Fruit fly (Drosophila melanogaster) whole organism, embryonic: Measurements from ENCODE around the gene eIF3i.

Experiments used
- Awh ChIP-seq: fragments of 200-800 bp; sonication (Bioruptor generic); IDR thresholded peaks from 2 replicates; pipeline ENCODE4, ENCODE4 v1.3.6; 2022; ENCODE audit warnings: missing biosample characterization, missing genetic modification characterization
- CG10274 ChIP-seq: fragments of 200-800 bp; sonication (Bioruptor generic); optimal IDR thresholded peaks from 3 replicates; lab custom pipeline; 2017; ENCODE audit warnings: missing biosample characterization, mild to moderate bottlenecking, missing genetic modification characterization
- CG10462 ChIP-seq: fragments of 200-800 bp; sonication (Bioruptor generic); optimal IDR thresholded peaks from 2 replicates; lab custom pipeline; 2016; ENCODE audit warnings: missing biosample characterization, missing genetic modification characterization
- CG12236 ChIP-seq: fragments of 200-800 bp; sonication (Bioruptor generic); optimal IDR thresholded peaks from 2 replicates; lab custom pipeline; 2016; ENCODE audit warnings: missing biosample characterization, missing genetic modification characterization
- CG12659 ChIP-seq: fragments of 200-800 bp; sonication (Bioruptor generic); optimal IDR thresholded peaks from 3 replicates; lab custom pipeline; 2017; ENCODE audit warnings: mild to moderate bottlenecking, missing biosample characterization, missing genetic modification reagents, missing genetic modification characterization
- CG13624 ChIP-seq: fragments of 200-800 bp; sonication (Bioruptor generic); optimal IDR thresholded peaks from 2 replicates; lab custom pipeline; 2016; ENCODE audit warnings: missing biosample characterization, missing genetic modification characterization
- CG16863 ChIP-seq: fragments of 200-800 bp; sonication (Bioruptor generic); optimal IDR thresholded peaks from 3 replicates; lab custom pipeline; 2016; ENCODE audit warnings: missing biosample characterization, missing genetic modification characterization
- CG17186 ChIP-seq: fragments of 200-800 bp; sonication (Bioruptor generic); optimal IDR thresholded peaks from 3 replicates; lab custom pipeline; 2017; ENCODE audit warnings: missing biosample characterization, missing genetic modification reagents, missing genetic modification characterization
- CG17802 ChIP-seq: fragments of 200-800 bp; sonication (Bioruptor generic); optimal IDR thresholded peaks from 2 replicates; lab custom pipeline; 2018; ENCODE audit warnings: missing biosample characterization, mild to moderate bottlenecking, missing genetic modification characterization, moderate library complexity
- CG1792 ChIP-seq: fragments of 200-800 bp; sonication (Bioruptor generic); optimal IDR thresholded peaks from 2 replicates; lab custom pipeline; 2016; ENCODE audit warnings: missing biosample characterization, missing genetic modification characterization
- CG31388 ChIP-seq: fragments of 200-800 bp; sonication (Bioruptor generic); optimal IDR thresholded peaks from 2 replicates; lab custom pipeline; 2016; ENCODE audit warnings: missing biosample characterization, missing genetic modification characterization
- CG4730 ChIP-seq: fragments of 200-800 bp; sonication (Bioruptor generic); IDR thresholded peaks from 2 replicates; pipeline ENCODE4 v1.3.6; 2022; ENCODE audit warnings: missing biosample characterization, missing genetic modification characterization
- CG5245 ChIP-seq: fragments of 200-800 bp; sonication (Bioruptor generic); optimal IDR thresholded peaks from 3 replicates; lab custom pipeline; 2016; ENCODE audit warnings: missing biosample characterization, missing genetic modification characterization
- CG9932 ChIP-seq: fragments of 200-800 bp; sonication (Bioruptor generic); IDR thresholded peaks from 2 replicates; pipeline ENCODE4 v1.3.6; 2022; ENCODE audit warnings: missing biosample characterization, missing genetic modification characterization
- CHES-1-like ChIP-seq: fragments of 200-800 bp; sonication (Bioruptor generic); optimal IDR thresholded peaks from 2 replicates; lab custom pipeline; 2016; ENCODE audit warnings: missing biosample characterization, missing genetic modification characterization
- CkIIα-i1 ChIP-seq: fragments of 200-800 bp; sonication (Bioruptor generic); IDR thresholded peaks from 2 replicates; pipeline ENCODE4 v1.3.6; 2022; ENCODE audit warnings: missing biosample characterization, missing genetic modification characterization
- Dp ChIP-seq: fragments of 200-800 bp; sonication (Bioruptor generic); optimal IDR thresholded peaks from 2 replicates; lab custom pipeline; 2018; ENCODE audit warnings: missing biosample characterization, mild to moderate bottlenecking, missing genetic modification characterization, moderate library complexity
- Ets97D ChIP-seq: fragments of 200-800 bp; sonication (Bioruptor generic); optimal IDR thresholded peaks from 3 replicates; lab custom pipeline; 2016; ENCODE audit warnings: missing biosample characterization, missing genetic modification characterization
- Fer2 ChIP-seq: fragments of 200-800 bp; sonication (Bioruptor generic); optimal IDR thresholded peaks from 2 replicates; lab custom pipeline; 2018; ENCODE audit warnings: missing biosample characterization, mild to moderate bottlenecking, missing genetic modification characterization, moderate library complexity
- H2.0 ChIP-seq: fragments of 200-800 bp; sonication (Bioruptor generic); IDR thresholded peaks from 2 replicates; pipeline ENCODE4 v1.3.6; 2022; ENCODE audit warnings: missing biosample characterization, missing genetic modification characterization
- Mes4 ChIP-seq: fragments of 200-800 bp; sonication (Bioruptor generic); optimal IDR thresholded peaks from 2 replicates; lab custom pipeline; 2016; ENCODE audit warnings: missing biosample characterization, missing genetic modification characterization
- Nf-YC ChIP-seq: fragments of 200-800 bp; optimal IDR thresholded peaks from 3 replicates; lab custom pipeline; 2019; ENCODE audit warnings: missing biosample characterization, mild to moderate bottlenecking, missing genetic modification characterization, moderate library complexity
- PHDP ChIP-seq: fragments of 200-800 bp; sonication (Bioruptor generic); optimal IDR thresholded peaks from 3 replicates; lab custom pipeline; 2018; ENCODE audit warnings: missing biosample characterization, mild to moderate bottlenecking, missing genetic modification characterization, moderate library complexity
- Ravus ChIP-seq: fragments of 200-800 bp; sonication (Bioruptor generic); IDR thresholded peaks from 2 replicates; pipeline ENCODE4 v1.3.6; 2022; ENCODE audit warnings: missing biosample characterization, missing genetic modification characterization
- Rfx ChIP-seq: fragments of 200-800 bp; sonication (Bioruptor generic); IDR thresholded peaks from 2 replicates; pipeline ENCODE4 v1.3.6; 2022; ENCODE audit warnings: missing biosample characterization, missing genetic modification characterization
- Six4 ChIP-seq: fragments of 200-800 bp; sonication (Bioruptor generic); optimal IDR thresholded peaks from 2 replicates; lab custom pipeline; 2016; ENCODE audit warnings: missing biosample characterization, missing genetic modification characterization
- Xrp1 ChIP-seq: fragments of 200-800 bp; sonication (Bioruptor generic); IDR thresholded peaks from 2 replicates; pipeline ENCODE4 v1.3.6; 2022; ENCODE audit warnings: missing biosample characterization, missing genetic modification characterization
- cad ChIP-seq: fragments of >200 bp; optimal IDR thresholded peaks from 2 replicates; lab custom pipeline; 2017; ENCODE audit warnings: missing biosample characterization, missing genetic modification characterization
- caup ChIP-seq: fragments of 200-800 bp; sonication (Bioruptor generic); optimal IDR thresholded peaks from 3 replicates; lab custom pipeline; 2017; ENCODE audit warnings: missing biosample characterization, mild to moderate bottlenecking, missing genetic modification characterization, moderate library complexity; ENCODE audit not compliant: severe bottlenecking
- chinmo ChIP-seq: fragments of 200-800 bp; sonication (Bioruptor generic); IDR thresholded peaks from 4 replicates; pipeline ENCODE4 v1.3.6; 2022; ENCODE audit warnings: missing biosample characterization, missing genetic modification characterization; ENCODE audit not compliant: partially characterized antibody
- ewg ChIP-seq: fragments of 200-800 bp; sonication (Bioruptor generic); optimal IDR thresholded peaks from 3 replicates; lab custom pipeline; 2017; ENCODE audit warnings: mild to moderate bottlenecking, missing biosample characterization, missing genetic modification reagents, missing genetic modification characterization
- hb ChIP-seq: fragments of 200-800 bp; sonication (Bioruptor generic); IDR thresholded peaks from 3 replicates; pipeline ENCODE4 v1.3.6; 2022; ENCODE audit warnings: missing biosample characterization, missing genetic modification characterization; ENCODE audit not compliant: partially characterized antibody
- her ChIP-seq: fragments of 200-800 bp; sonication (Bioruptor generic); optimal IDR thresholded peaks from 2 replicates; lab custom pipeline; 2016; ENCODE audit warnings: missing biosample characterization, missing genetic modification characterization
- hth ChIP-seq: fragments of >200 bp; optimal IDR thresholded peaks from 2 replicates; lab custom pipeline; 2017; ENCODE audit warnings: inconsistent platforms
- ind ChIP-seq: fragments of 200-800 bp; sonication (Bioruptor generic); optimal IDR thresholded peaks from 3 replicates; lab custom pipeline; 2016; ENCODE audit warnings: missing biosample characterization, missing genetic modification characterization
- jumu ChIP-seq: fragments of 200-800 bp; sonication (Bioruptor generic); optimal IDR thresholded peaks from 3 replicates; lab custom pipeline; 2016; ENCODE audit warnings: missing biosample characterization, missing genetic modification characterization
- klu ChIP-seq: fragments of 200-800 bp; sonication (Bioruptor generic); IDR thresholded peaks from 2 replicates; pipeline ENCODE4 v1.3.6; 2022; ENCODE audit warnings: missing biosample characterization, missing genetic modification characterization
- kni ChIP-seq: fragments of 200-800 bp; sonication (Bioruptor generic); optimal IDR thresholded peaks from 3 replicates; lab custom pipeline; 2017; ENCODE audit warnings: mild to moderate bottlenecking, missing biosample characterization, missing genetic modification reagents, missing genetic modification characterization
- lab ChIP-seq: fragments of 200-800 bp; sonication (Bioruptor generic); optimal IDR thresholded peaks from 3 replicates; lab custom pipeline; 2017; ENCODE audit warnings: missing biosample characterization, missing genetic modification characterization, mild to moderate bottlenecking, moderate library complexity, missing genetic modification reagents
- odd ChIP-seq: fragments of 200-800 bp; sonication (Bioruptor generic); optimal IDR thresholded peaks from 2 replicates; lab custom pipeline; 2017; ENCODE audit warnings: missing biosample characterization, mild to moderate bottlenecking, missing genetic modification characterization
- otp ChIP-seq: fragments of 200-800 bp; sonication (Bioruptor generic); IDR thresholded peaks from 3 replicates; pipeline ENCODE4, ENCODE4 v1.3.6; 2022; ENCODE audit warnings: missing biosample characterization, missing genetic modification characterization
- prd ChIP-seq, 3 experiments: fragments of >200 bp in 2 of 3; fragments of 200-800 bp in 1 of 3; sonication (Bioruptor generic) in 1 of 3; optimal IDR thresholded peaks in 2 of 3; IDR thresholded peaks in 1 of 3; 2 replicates in 2 of 3; 3 replicates in 1 of 3; pipeline versions ENCODE4 v1.3.6 to Lab custom; 2017 to 2022; ENCODE audit warnings: missing biosample characterization in 1 of 3, missing genetic modification characterization in 1 of 3
- pros ChIP-seq: fragments of 200-800 bp; sonication (Bioruptor generic); optimal IDR thresholded peaks from 3 replicates; lab custom pipeline; 2019; ENCODE audit warnings: missing biosample characterization, mild to moderate bottlenecking, missing genetic modification characterization, moderate library complexity
- pzg ChIP-seq: fragments of 200-800 bp; sonication (Bioruptor generic); optimal IDR thresholded peaks from 3 replicates; lab custom pipeline; 2018; ENCODE audit warnings: missing biosample characterization, mild to moderate bottlenecking, missing genetic modification characterization, moderate library complexity
- row ChIP-seq: fragments of 200-800 bp; sonication (Bioruptor generic); IDR thresholded peaks from 3 replicates; pipeline ENCODE4 v1.3.6; 2022; ENCODE audit warnings: missing biosample characterization, missing genetic modification characterization
- tin ChIP-seq: fragments of 200-800 bp; sonication (Bioruptor generic); optimal IDR thresholded peaks from 3 replicates; lab custom pipeline; 2016; ENCODE audit warnings: missing biosample characterization, missing genetic modification characterization
- trh ChIP-seq: fragments of 200-800 bp; sonication (Bioruptor generic); optimal IDR thresholded peaks from 2 replicates; lab custom pipeline; 2016; ENCODE audit warnings: missing biosample characterization, missing genetic modification characterization
- tup ChIP-seq: fragments of 200-800 bp; sonication (Bioruptor generic); optimal IDR thresholded peaks from 2 replicates; lab custom pipeline; 2016; ENCODE audit warnings: missing biosample characterization, mild to moderate bottlenecking, missing genetic modification characterization, moderate library complexity
- vvl ChIP-seq: fragments of 200-800 bp; sonication (Bioruptor generic); IDR thresholded peaks from 2 replicates; pipeline ENCODE4 v1.3.6; 2022; ENCODE audit warnings: missing biosample characterization, missing genetic modification characterization
- zen2 ChIP-seq: fragments of 200-800 bp; sonication (Bioruptor generic); IDR thresholded peaks from 3 replicates; pipeline ENCODE4 v1.3.6; 2022; ENCODE audit warnings: missing biosample characterization, missing genetic modification characterization; ENCODE audit not compliant: partially characterized antibody

The eIF3i gene

DNA sequence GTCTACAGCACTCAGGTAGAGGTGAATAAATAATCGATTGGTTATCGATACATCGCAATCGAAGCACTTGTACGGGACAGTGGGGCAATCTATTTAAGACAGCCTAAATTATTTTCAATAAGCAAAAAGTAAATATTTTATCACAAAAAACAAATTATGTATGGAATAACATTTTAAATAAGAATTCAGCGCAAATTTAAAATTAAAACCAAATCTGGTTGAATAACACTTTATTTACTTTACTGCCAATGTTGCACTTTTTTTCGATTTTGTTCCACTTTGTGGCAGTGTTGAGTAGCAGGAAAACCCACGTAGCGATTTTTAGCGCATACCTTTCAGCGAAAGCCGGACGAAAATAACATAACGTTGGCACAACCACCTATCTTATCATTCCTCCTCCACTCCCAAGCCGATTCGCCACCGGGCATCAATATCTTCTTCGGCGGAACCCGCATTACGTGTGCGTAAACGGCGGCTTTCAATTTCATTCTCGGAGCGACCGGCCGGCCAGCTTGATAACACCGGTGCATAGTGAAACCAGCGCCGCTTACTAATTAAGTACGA, 9.5 kb upstream of the eIF3i start, which contains the start of the genes Gmd and CG3792 (continued):
- TF ChIP-seq cad (no peak), CHES-1-like (peak; percentile 92), CG4730 (GFP tag; lab: Robert Waterston, UW) (peak; percentile 95), CG5245 (GFP tag; lab: Kevin White, UChicago) (peak; percentile 93), klu (GFP tag; lab: Robert Waterston, UW) (peak; percentile 95), CG12236 (peak; percentile 82), otp (GFP tag; lab: Robert Waterston, UW) (peak; percentile 89), tup (GFP tag; lab: Kevin White, UChicago) (peak; percentile 78), Ravus (GFP tag; lab: Robert Waterston, UW) (peak; percentile 86), ewg (GFP tag; lab: Kevin White, UChicago) (peak; percentile 89), zen2 (GFP tag; lab: Robert Waterston, UW) (peak; percentile 72; the same call in 2 of the 3 replicates), pros (peak; percentile 64), hth (no peak), kni (GFP tag; lab: Kevin White, UChicago) (peak; percentile 77), CG10274 (peak; percentile 77), ind (peak; percentile 97), odd (peak; percentile 91), row (peak; percentile 99), her (GFP tag; lab: Kevin White, UChicago) (peak; percentile 90), CG1792 (GFP tag; lab: Kevin White, UChicago) (peak; percentile 82), CkIIα-i1 (GFP tag; lab: Robert Waterston, UW) (0 out of 2 replicates have a peak, but pooled peaks have one; percentile 41), vvl (GFP tag; lab: Robert Waterston, UW) (peak; percentile 98), Mes4 (GFP tag; lab: Kevin White, UChicago) (peak; percentile 87), PHDP (tag; lab: Kevin White, UChicago) (peak; percentile 89), tin (peak; percentile 93), CG12659 (GFP tag; lab: Kevin White, UChicago) (peak; percentile 97), hb (peak; percentile 88), jumu (GFP tag; lab: Kevin White, UChicago) (peak; percentile 95), CG17186 (peak; percentile 63), trh (peak; percentile 83), Awh (GFP tag; lab: Robert Waterston, UW) (peak; percentile 96), Six4 (GFP tag; lab: Kevin White, UChicago) (peak; percentile 92), CG13624 (GFP tag; lab: Kevin White, UChicago) (peak; percentile 94), Rfx (GFP tag; lab: Robert Waterston, UW) (peak; percentile 97), pzg (GFP tag; lab: Kevin White, UChicago) (peak; percentile 57), Dp (peak; percentile 22), Fer2 (tag; lab: Kevin White, UChicago) (peak; percentile 92), CG10462 (GFP tag; lab: Kevin White, UChicago) (peak; percentile 91), CG31388 (GFP tag; lab: Kevin White, UChicago) (peak; percentile 88), CG9932 (peak; percentile 98), chinmo (no peak), lab (peak; percentile 97), H2.0 (peak; percentile 93), Nf-YC (tag; lab: Kevin White, UChicago) (peak; percentile 90), Xrp1 (peak; percentile 98), prd (optimal IDR thresholded peaks at IDR 0.05; lab: Kevin White, UChicago) (no peak), prd (GFP tag; IDR thresholded peaks at IDR 0.05; lab: Robert Waterston, UW) (peak; percentile 97), CG17802 (tag; lab: Kevin White, UChicago) (peak; percentile 81), CG16863 (GFP tag; lab: Kevin White, UChicago) (peak; percentile 95), caup (GFP tag; lab: Kevin White, UChicago) (peak; percentile 90), Ets97D (GFP tag; lab: Kevin White, UChicago) (peak; percentile 87)
